Worm (Caenorhabditis elegans): Measurements from ENCODE around the gene aexr-2.

aexr-2 gene

ce11 chrX:6613537-6613936 is 17.8 kb downstream of the aexr-2 start:
- TF ChIP-seq Y105C5A.15 (GFP tag; IDR thresholded peaks at IDR 0.05) (no peak), ceh-62 (tag; optimal IDR thresholded peaks at IDR 0.05) (no peak), nhr-6 (tag; optimal IDR thresholded peaks at IDR 0.05) (no peak), nhr-10 (tag; optimal IDR thresholded peaks at IDR 0.05) (no peak), lin-29 (GFP tag; IDR thresholded peaks at IDR 0.05) (no peak), hmg-1.1 (GFP tag; IDR thresholded peaks at IDR 0.05) (no peak)

- TF ChIP-seq F37D6.2 (tag; optimal IDR thresholded peaks at IDR 0.05) (no peak), lim-7 (GFP tag; IDR thresholded peaks at IDR 0.05) (no peak), arid-1 (GFP tag; conservative IDR thresholded peaks at IDR 0.05) (no peak), lin-38 (GFP tag; IDR thresholded peaks at IDR 0.05) (no peak), madf-9 (GFP tag; conservative IDR thresholded peaks at IDR 0.05) (no peak), lin-1 (GFP tag; IDR thresholded peaks at IDR 0.05) (no peak), lin-13 (GFP tag; optimal IDR thresholded peaks at IDR 0.05) (no peak), mxl-2 (GFP tag; conservative IDR thresholded peaks at IDR 0.05) (no peak), dmd-6 (GFP tag; IDR thresholded peaks at IDR 0.05) (no peak), jun-1 (tag; optimal IDR thresholded peaks at IDR 0.05) (no peak), snpc-1.2 (GFP tag; IDR thresholded peaks at IDR 0.05) (no peak), nhr-48 (tag; optimal IDR thresholded peaks at IDR 0.05) (no peak), php-3 (GFP tag; IDR thresholded peaks at IDR 0.05) (no peak), egl-43 (GFP tag; IDR thresholded peaks at IDR 0.05) (no peak), spr-1 (tag; optimal IDR thresholded peaks at IDR 0.05) (no peak), nhr-237 (tag; optimal IDR thresholded peaks at IDR 0.05) (no peak)
Observed at ce11 chrX:6609717-6610116, 21.6 kb downstream of the aexr-2 start, which contains the start of gene C25B8.8. Gene C25B8.8, plus strand, starts transcription at chrX:6610017.

DNA sequence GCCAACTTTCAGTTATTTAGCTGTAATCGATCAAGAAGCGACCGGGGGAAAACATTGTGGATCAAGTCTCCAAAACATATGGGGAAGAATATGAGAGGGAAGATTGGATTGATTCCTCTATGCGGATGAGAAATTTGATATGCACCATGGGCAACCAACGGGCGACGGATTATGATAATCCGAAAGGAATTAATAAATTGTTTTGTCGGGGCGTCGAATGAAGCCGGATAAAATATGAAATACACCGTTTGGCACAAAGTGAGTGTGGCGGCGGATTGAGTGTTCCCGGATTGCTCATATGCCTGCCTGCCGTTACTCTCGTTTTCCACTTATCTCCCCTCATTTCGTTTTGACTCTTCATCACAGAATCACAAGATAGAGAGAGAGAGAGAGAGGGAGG is 22.1 kb downstream of the aexr-2 start:
- TF ChIP-seq nhr-11 (tag; optimal IDR thresholded peaks at IDR 0.05) (no peak), nhr-42 (GFP tag; IDR thresholded peaks at IDR 0.05) (0 out of 2 replicates have a peak, but pooled peaks have one; percentile 16), lin-38 (GFP tag; IDR thresholded peaks at IDR 0.05) (peak; percentile 26), mes-2 (tag; optimal IDR thresholded peaks at IDR 0.05; ENCODE audit: poor library complexity, severe bottlenecking) (no peak), rbr-2 (tag; optimal IDR thresholded peaks at IDR 0.05) (no peak), hlh-11 (tag; optimal IDR thresholded peaks at IDR 0.05) (peak; percentile 6), T20F7.1 (GFP tag; optimal IDR thresholded peaks at IDR 0.05) (peak; percentile 34), nhr-102 (tag; optimal IDR thresholded peaks at IDR 0.05) (peak; percentile 42)

DNA sequence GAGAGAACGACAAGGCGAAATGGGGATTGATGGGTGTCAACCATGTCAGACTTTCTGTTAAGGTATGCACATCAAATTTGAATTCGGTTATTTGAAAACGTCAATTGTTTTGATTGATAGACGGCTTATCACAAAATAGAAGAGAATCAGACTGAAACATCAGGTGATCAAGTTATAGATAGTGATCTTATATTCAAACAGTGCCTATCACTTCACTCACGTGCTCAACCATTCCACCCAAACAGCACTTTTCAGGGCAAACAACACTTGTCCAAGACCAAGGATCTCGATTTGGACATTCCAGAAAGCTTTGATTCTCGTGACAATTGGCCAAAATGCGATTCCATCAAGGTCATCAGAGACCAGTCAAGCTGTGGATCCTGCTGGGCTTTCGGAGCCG is 23.7 kb downstream of the aexr-2 start:
- TF ChIP-seq lin-1 (GFP tag; IDR thresholded peaks at IDR 0.05) (peak; percentile 46; the same call in 1 of the 2 replicates), pqm-1 (tag; optimal IDR thresholded peaks at IDR 0.05) (peak; percentile 24), nhr-77 (tag; optimal IDR thresholded peaks at IDR 0.05) (peak; percentile 32), zip-2 (tag; optimal IDR thresholded peaks at IDR 0.05) (no peak), hlh-11 (tag; optimal IDR thresholded peaks at IDR 0.05) (peak; percentile 56), hlh-30 (tag; optimal IDR thresholded peaks at IDR 0.05; ENCODE audit: insufficient read depth) (peak; percentile 46), mdl-1 (tag; optimal IDR thresholded peaks at IDR 0.05) (peak in 1 of 2 experiments; percentile 10), daf-16 (GFP tag; optimal IDR thresholded peaks at IDR 0.05) (no peak), daf-16 (tag; optimal IDR thresholded peaks at IDR 0.05) (peak; percentile 44), ceh-82 (tag; optimal IDR thresholded peaks at IDR 0.05) (no peak), D1046.2 (GFP tag; IDR thresholded peaks at IDR 0.05) (0 out of 2 replicates have a peak, but pooled peaks have one; percentile 62), zfp-3 (GFP tag; conservative IDR thresholded peaks at IDR 0.05) (0 out of 2 replicates have a peak, but pooled peaks have one; percentile 8), dve-1 (tag; optimal IDR thresholded peaks at IDR 0.05; ENCODE audit: insufficient read depth) (peak; percentile 75), dmd-6 (GFP tag; IDR thresholded peaks at IDR 0.05) (peak; percentile 73), mdt-29 (GFP tag; IDR thresholded peaks at IDR 0.05) (peak; percentile 78), saeg-2 (GFP tag; IDR thresholded peaks at IDR 0.05) (peak; percentile 47; the same call in 1 of the 2 replicates), tra-1 (GFP tag; IDR thresholded peaks at IDR 0.05) (peak; percentile 50; the same call in 1 of the 2 replicates), lin-29 (GFP tag; IDR thresholded peaks at IDR 0.05) (no peak), F26F4.8 (GFP tag; conservative IDR thresholded peaks at IDR 0.05) (no peak)
